Worm (Caenorhabditis elegans): ENCODE data around the gene grwd-1.
A peak's percentile ranks its signal among the peaks of the same experiment; 100 is the strongest.

grwd-1 gene

ce11 chrIII:5139768-5140167, 13.5 kb upstream of the grwd-1 start:
- TF ChIP-seq med-1 (GFP tag; optimal IDR thresholded peaks at IDR 0.05; ENCODE audit: insufficient read depth) = no peak
- no peak for TF ChIP-seq ztf-23 (GFP tag; IDR thresholded peaks at IDR 0.05)
- TF ChIP-seq T22C8.4 (GFP tag; IDR thresholded peaks at IDR 0.05) = no peak
- 0 out of 2 replicates have a peak, but pooled peaks have one; percentile 17 for TF ChIP-seq ref-1 (GFP tag; conservative IDR thresholded peaks at IDR 0.05)
- no peak for TF ChIP-seq tab-1 (GFP tag; IDR thresholded peaks at IDR 0.05)

ce11 chrIII:5140559-5140958, 12.7 kb upstream of the grwd-1 start:
- TF ChIP-seq med-1 (GFP tag; optimal IDR thresholded peaks at IDR 0.05; ENCODE audit: insufficient read depth) (no peak), ref-1 (GFP tag; conservative IDR thresholded peaks at IDR 0.05) (no peak), klf-2 (GFP tag; conservative IDR thresholded peaks at IDR 0.05) (no peak), T22C8.4 (GFP tag; IDR thresholded peaks at IDR 0.05) (0 out of 2 replicates have a peak, but pooled peaks have one; percentile 21)

ce11 chrIII:5141935-5142334, 11.3 kb upstream of the grwd-1 start:
- TF ChIP-seq ref-1 (GFP tag; conservative IDR thresholded peaks at IDR 0.05) = no peak
- no peak for TF ChIP-seq T22C8.4 (GFP tag; IDR thresholded peaks at IDR 0.05)
- no peak for TF ChIP-seq flt-1 (GFP tag; IDR thresholded peaks at IDR 0.05)
- TF ChIP-seq ztf-23 (GFP tag; IDR thresholded peaks at IDR 0.05) = no peak
- TF ChIP-seq ztf-29 (GFP tag; IDR thresholded peaks at IDR 0.05) = no peak
- TF ChIP-seq klf-2 (GFP tag; conservative IDR thresholded peaks at IDR 0.05) = no peak
- no peak for TF ChIP-seq med-1 (GFP tag; optimal IDR thresholded peaks at IDR 0.05; ENCODE audit: insufficient read depth)
- no peak for TF ChIP-seq cog-1 (tag; optimal IDR thresholded peaks at IDR 0.05)
- no peak for TF ChIP-seq tab-1 (GFP tag; IDR thresholded peaks at IDR 0.05)

- TF ChIP-seq flt-1 (GFP tag; IDR thresholded peaks at IDR 0.05) (no peak), med-1 (GFP tag; optimal IDR thresholded peaks at IDR 0.05; ENCODE audit: insufficient read depth) (no peak), cog-1 (tag; optimal IDR thresholded peaks at IDR 0.05) (no peak)
Measured at ce11 chrIII:5143520-5143919, 9.7 kb upstream of the grwd-1 start.

ce11 chrIII:5144169-5144568, 9.1 kb upstream of the grwd-1 start:
- no peak for TF ChIP-seq ref-1 (GFP tag; conservative IDR thresholded peaks at IDR 0.05)
- no peak for TF ChIP-seq T22C8.4 (GFP tag; IDR thresholded peaks at IDR 0.05)
- TF ChIP-seq ztf-23 (GFP tag; IDR thresholded peaks at IDR 0.05) = no peak
- TF ChIP-seq ztf-29 (GFP tag; IDR thresholded peaks at IDR 0.05) = no peak
- no peak for TF ChIP-seq klf-2 (GFP tag; conservative IDR thresholded peaks at IDR 0.05)

- no peak for TF ChIP-seq flt-1 (GFP tag; IDR thresholded peaks at IDR 0.05)
- no peak for TF ChIP-seq klf-2 (GFP tag; conservative IDR thresholded peaks at IDR 0.05)
- no peak for TF ChIP-seq cog-1 (tag; optimal IDR thresholded peaks at IDR 0.05)
Measured at ce11 chrIII:5145874-5146273, 7.4 kb upstream of the grwd-1 start.

- TF ChIP-seq med-1 (GFP tag; optimal IDR thresholded peaks at IDR 0.05; ENCODE audit: insufficient read depth) (no peak), flt-1 (GFP tag; IDR thresholded peaks at IDR 0.05) (no peak), klf-2 (GFP tag; conservative IDR thresholded peaks at IDR 0.05) (no peak), ref-1 (GFP tag; conservative IDR thresholded peaks at IDR 0.05) (no peak), cog-1 (tag; optimal IDR thresholded peaks at IDR 0.05) (no peak), T22C8.4 (GFP tag; IDR thresholded peaks at IDR 0.05) (no peak), ztf-29 (GFP tag; IDR thresholded peaks at IDR 0.05) (no peak)
Measured at ce11 chrIII:5146749-5147148, 6.5 kb upstream of the grwd-1 start.

ce11 chrIII:5147445-5147844, 5.8 kb upstream of the grwd-1 start:
- no peak for TF ChIP-seq klf-2 (GFP tag; conservative IDR thresholded peaks at IDR 0.05)
- TF ChIP-seq tab-1 (GFP tag; IDR thresholded peaks at IDR 0.05) = no peak
- no peak for TF ChIP-seq cog-1 (tag; optimal IDR thresholded peaks at IDR 0.05)
- no peak for TF ChIP-seq ztf-29 (GFP tag; IDR thresholded peaks at IDR 0.05)
- no peak for TF ChIP-seq med-1 (GFP tag; optimal IDR thresholded peaks at IDR 0.05; ENCODE audit: insufficient read depth)
- no peak for TF ChIP-seq flt-1 (GFP tag; IDR thresholded peaks at IDR 0.05)
- TF ChIP-seq ztf-23 (GFP tag; IDR thresholded peaks at IDR 0.05) = no peak
- no peak for TF ChIP-seq T22C8.4 (GFP tag; IDR thresholded peaks at IDR 0.05)
- no peak for TF ChIP-seq ref-1 (GFP tag; conservative IDR thresholded peaks at IDR 0.05)

- no peak for TF ChIP-seq tab-1 (GFP tag; IDR thresholded peaks at IDR 0.05)
- no peak for TF ChIP-seq ztf-29 (GFP tag; IDR thresholded peaks at IDR 0.05)
- TF ChIP-seq klf-2 (GFP tag; conservative IDR thresholded peaks at IDR 0.05) = no peak
- no peak for TF ChIP-seq ref-1 (GFP tag; conservative IDR thresholded peaks at IDR 0.05)
- TF ChIP-seq T22C8.4 (GFP tag; IDR thresholded peaks at IDR 0.05) = no peak
- no peak for TF ChIP-seq flt-1 (GFP tag; IDR thresholded peaks at IDR 0.05)
- TF ChIP-seq med-1 (GFP tag; optimal IDR thresholded peaks at IDR 0.05; ENCODE audit: insufficient read depth) = no peak
- TF ChIP-seq cog-1 (tag; optimal IDR thresholded peaks at IDR 0.05) = no peak
- TF ChIP-seq ztf-23 (GFP tag; IDR thresholded peaks at IDR 0.05) = no peak
Measured at ce11 chrIII:5149478-5149877, 3.8 kb upstream of the grwd-1 start, which contains the start of gene Y54H5A.2. Gene Y54H5A.2, minus strand, starts transcription at chrIII:5149578.

ce11 chrIII:5150012-5150411, 3.3 kb upstream of the grwd-1 start:
- TF ChIP-seq T22C8.4 (GFP tag; IDR thresholded peaks at IDR 0.05) = no peak
- TF ChIP-seq ztf-23 (GFP tag; IDR thresholded peaks at IDR 0.05) = no peak
- TF ChIP-seq med-1 (GFP tag; optimal IDR thresholded peaks at IDR 0.05; ENCODE audit: insufficient read depth) = no peak
- no peak for TF ChIP-seq flt-1 (GFP tag; IDR thresholded peaks at IDR 0.05)
- TF ChIP-seq cog-1 (tag; optimal IDR thresholded peaks at IDR 0.05) = no peak
- TF ChIP-seq klf-2 (GFP tag; conservative IDR thresholded peaks at IDR 0.05) = no peak
- no peak for TF ChIP-seq ztf-29 (GFP tag; IDR thresholded peaks at IDR 0.05)
- TF ChIP-seq ref-1 (GFP tag; conservative IDR thresholded peaks at IDR 0.05) = no peak
- TF ChIP-seq tab-1 (GFP tag; IDR thresholded peaks at IDR 0.05) = no peak

- TF ChIP-seq ref-1 (GFP tag; conservative IDR thresholded peaks at IDR 0.05) = no peak
- no peak for TF ChIP-seq cog-1 (tag; optimal IDR thresholded peaks at IDR 0.05)
- no peak for TF ChIP-seq T22C8.4 (GFP tag; IDR thresholded peaks at IDR 0.05)
- no peak for TF ChIP-seq flt-1 (GFP tag; IDR thresholded peaks at IDR 0.05)
- TF ChIP-seq klf-2 (GFP tag; conservative IDR thresholded peaks at IDR 0.05) = no peak
- no peak for TF ChIP-seq ztf-23 (GFP tag; IDR thresholded peaks at IDR 0.05)
- no peak for TF ChIP-seq med-1 (GFP tag; optimal IDR thresholded peaks at IDR 0.05; ENCODE audit: insufficient read depth)
- no peak for TF ChIP-seq ztf-29 (GFP tag; IDR thresholded peaks at IDR 0.05)
- no peak for TF ChIP-seq tab-1 (GFP tag; IDR thresholded peaks at IDR 0.05)
Measured at ce11 chrIII:5150980-5151379, 2.3 kb upstream of the grwd-1 start.
